Fruit fly (Drosophila melanogaster): Measurements from ENCODE around the gene Tie.

- no peak for TF ChIP-seq Mrtf (GFP tag; IDR thresholded peaks at IDR 0.05)
- no peak for TF ChIP-seq CG31365 (tag; optimal IDR thresholded peaks at IDR 0.05)
- no peak for TF ChIP-seq CG3281 (GFP tag; optimal IDR thresholded peaks at IDR 0.05)
- no peak for TF ChIP-seq Dek (tag; optimal IDR thresholded peaks at IDR 0.05)
- TF ChIP-seq CG5180 (GFP tag; optimal IDR thresholded peaks at IDR 0.05): no peak
- no peak for TF ChIP-seq dmrt99B (tag; optimal IDR thresholded peaks at IDR 0.05)
- no peak for TF ChIP-seq CG18764 (GFP tag; optimal IDR thresholded peaks at IDR 0.05)
- TF ChIP-seq D19B (GFP tag; optimal IDR thresholded peaks at IDR 0.05): no peak
- TF ChIP-seq CG16863 (GFP tag; optimal IDR thresholded peaks at IDR 0.05): no peak
- no peak for TF ChIP-seq NK7.1 (GFP tag; optimal IDR thresholded peaks at IDR 0.05)
- TF ChIP-seq CG6765 (GFP tag; optimal IDR thresholded peaks at IDR 0.05): no peak
Measured at dm6 chr3L:4549341-4549740, 17.4 kb upstream of the Tie start.

Measured in whole organism, embryonic.